Worm (Caenorhabditis elegans) whole organism, late embryonic: Measurements from ENCODE around the gene C33F10.11.

Experiments used
- C08G9.2 ChIP-seq: sonication (generic microtip); optimal IDR thresholded peaks from 2 replicates; lab custom pipeline; 2016; ENCODE audit warnings: mild to moderate bottlenecking, missing genetic modification characterization, moderate library complexity, missing compliant biosample characterization
- C38D4.7 ChIP-seq: fragments of 200-800 bp; sonication (Bioruptor generic); optimal IDR thresholded peaks from 2 replicates; lab custom pipeline; 2018; ENCODE audit warnings: mild to moderate bottlenecking, missing genetic modification characterization, moderate library complexity, missing compliant biosample characterization
- K02D7.2 ChIP-seq: sonication (generic microtip); optimal IDR thresholded peaks from 2 replicates; lab custom pipeline; 2017; ENCODE audit warnings: mild to moderate bottlenecking, missing genetic modification characterization, missing compliant biosample characterization
- Y22D7AL.16 ChIP-seq: sonication (generic microtip); optimal IDR thresholded peaks from 2 replicates; lab custom pipeline; 2016; ENCODE audit warnings: missing genetic modification characterization, missing compliant biosample characterization
- ahr-1 ChIP-seq: sonication (generic microtip); optimal IDR thresholded peaks from 2 replicates; lab custom pipeline; 2016; ENCODE audit warnings: missing genetic modification characterization, missing compliant biosample characterization
- ceh-22 ChIP-seq: sonication (generic microtip); optimal IDR thresholded peaks from 2 replicates; lab custom pipeline; 2017; ENCODE audit warnings: missing biosample characterization, missing genetic modification characterization
- ceh-24 ChIP-seq: sonication (generic microtip); optimal IDR thresholded peaks from 2 replicates; lab custom pipeline; 2016; ENCODE audit warnings: mild to moderate bottlenecking, missing genetic modification characterization, missing compliant biosample characterization
- ceh-45 ChIP-seq: fragments of 200-800 bp; sonication (Bioruptor generic); IDR thresholded peaks from 2 replicates; pipeline ENCODE4 v1.3.6; 2022; ENCODE audit warnings: missing genetic modification reagents, missing genetic modification characterization, missing compliant biosample characterization
- ceh-48 ChIP-seq: sonication (generic microtip); optimal IDR thresholded peaks from 2 replicates; lab custom pipeline; 2016; ENCODE audit warnings: missing genetic modification characterization, inconsistent platforms, missing compliant biosample characterization
- ceh-6 ChIP-seq: fragments of 200-800 bp; sonication (Bioruptor generic); optimal IDR thresholded peaks from 2 replicates; lab custom pipeline; 2018; ENCODE audit warnings: mild to moderate bottlenecking, missing genetic modification characterization, missing compliant biosample characterization
- ceh-9 ChIP-seq: sonication (generic microtip); optimal IDR thresholded peaks from 2 replicates; lab custom pipeline; 2016; ENCODE audit warnings: mild to moderate bottlenecking, missing genetic modification characterization, inconsistent platforms, missing compliant biosample characterization
- che-1 ChIP-seq: sonication (generic microtip); optimal IDR thresholded peaks from 2 replicates; lab custom pipeline; 2016; ENCODE audit warnings: mild to moderate bottlenecking, missing genetic modification characterization, missing compliant biosample characterization
- dmd-4 ChIP-seq: sonication (generic microtip); optimal IDR thresholded peaks from 2 replicates; lab custom pipeline; 2016; ENCODE audit warnings: borderline replicate concordance, missing genetic modification characterization, missing compliant biosample characterization
- elt-2 ChIP-seq: sonication (generic microtip); optimal IDR thresholded peaks from 2 replicates; lab custom pipeline; 2016; ENCODE audit warnings: missing genetic modification reagents, missing genetic modification characterization, missing compliant biosample characterization
- fax-1 ChIP-seq: sonication (generic microtip); optimal IDR thresholded peaks from 2 replicates; lab custom pipeline; 2016; ENCODE audit warnings: missing genotype, missing genetic modification characterization, missing compliant biosample characterization
- fkh-10 ChIP-seq: fragments of 150-350 bp; optimal IDR thresholded peaks from 2 replicates; lab custom pipeline; 2014; ENCODE audit warnings: missing biosample characterization, missing genetic modification reagents, missing genetic modification characterization
- hlh-15 ChIP-seq: sonication (generic microtip); optimal IDR thresholded peaks from 2 replicates; lab custom pipeline; 2016; ENCODE audit warnings: missing genetic modification characterization, missing compliant biosample characterization
- hlh-30 ChIP-seq: sonication (generic microtip); optimal IDR thresholded peaks from 2 replicates; lab custom pipeline; 2017; ENCODE audit warnings: antibody characterized with exemption, missing genetic modification characterization, missing compliant biosample characterization; ENCODE audit not compliant: insufficient read depth
- lim-6 ChIP-seq: sonication (generic microtip); optimal IDR thresholded peaks from 2 replicates; lab custom pipeline; 2016; ENCODE audit warnings: missing genetic modification characterization, missing compliant biosample characterization
- mec-3 ChIP-seq: sonication (generic microtip); optimal IDR thresholded peaks from 2 replicates; lab custom pipeline; 2016; ENCODE audit warnings: borderline replicate concordance, missing genetic modification characterization, missing compliant biosample characterization
- nhr-11 ChIP-seq: fragments of 150-350 bp; optimal IDR thresholded peaks from 2 replicates; lab custom pipeline; 2014; ENCODE audit warnings: missing biosample characterization, missing genetic modification characterization
- odd-2 ChIP-seq: sonication (generic microtip); optimal IDR thresholded peaks from 2 replicates; lab custom pipeline; 2017; ENCODE audit warnings: antibody characterized with exemption, mild to moderate bottlenecking, missing genetic modification characterization, missing compliant biosample characterization
- pag-3 ChIP-seq: sonication (generic microtip); optimal IDR thresholded peaks from 2 replicates; lab custom pipeline; 2016; ENCODE audit warnings: missing compliant biosample characterization, missing genetic modification characterization, borderline replicate concordance
- pat-9 ChIP-seq: fragments of 200-800 bp; sonication (Bioruptor generic); optimal IDR thresholded peaks from 2 replicates; lab custom pipeline; 2018; ENCODE audit warnings: mild to moderate bottlenecking, missing genetic modification characterization, moderate library complexity, missing compliant biosample characterization
- pax-1 ChIP-seq: fragments of 150-350 bp; optimal IDR thresholded peaks from 2 replicates; lab custom pipeline; 2014; ENCODE audit warnings: missing biosample characterization, missing genetic modification characterization
- pha-2 ChIP-seq: sonication (generic microtip); optimal IDR thresholded peaks from 2 replicates; lab custom pipeline; 2017; ENCODE audit warnings: mild to moderate bottlenecking, missing genetic modification characterization, missing compliant biosample characterization
- pha-4 ChIP-seq: fragments of 150-350 bp; optimal IDR thresholded peaks from 2 replicates; lab custom pipeline; 2018; ENCODE audit warnings: missing biosample characterization, missing genetic modification reagents, missing genetic modification characterization
- pqm-1 ChIP-seq: sonication (generic microtip); optimal IDR thresholded peaks from 2 replicates; lab custom pipeline; 2016; ENCODE audit warnings: missing genetic modification characterization, missing compliant biosample characterization
- sox-4 ChIP-seq: sonication (generic microtip); optimal IDR thresholded peaks from 2 replicates; lab custom pipeline; 2017; ENCODE audit warnings: mild to moderate bottlenecking, missing genetic modification characterization, inconsistent platforms, missing compliant biosample characterization
- syd-9 ChIP-seq: sonication (generic microtip); optimal IDR thresholded peaks from 2 replicates; lab custom pipeline; 2016; ENCODE audit warnings: mild to moderate bottlenecking, missing genetic modification characterization, moderate library complexity, missing compliant biosample characterization
- tbx-2 ChIP-seq: sonication (generic microtip); optimal IDR thresholded peaks from 2 replicates; lab custom pipeline; 2016; ENCODE audit warnings: missing genetic modification characterization, missing compliant biosample characterization
- ttx-3 ChIP-seq: sonication (generic microtip); optimal IDR thresholded peaks from 2 replicates; lab custom pipeline; 2016; ENCODE audit warnings: missing genetic modification reagents, missing genetic modification characterization, missing compliant biosample characterization
- unc-3 ChIP-seq, 2 experiments: fragments of 200-800 bp in 1 of 2; sonication (Bioruptor generic) in 1 of 2; sonication (generic microtip) in 1 of 2; conservative IDR thresholded peaks in 1 of 2; optimal IDR thresholded peaks in 1 of 2; 2 replicates each; pipeline versions ENCODE4 v1.3.6 to Lab custom; 2016 to 2022; ENCODE audit warnings: missing compliant biosample characterization in 2 of 2, missing genetic modification characterization in 2 of 2, missing genetic modification reagents in 1 of 2
- unc-55 ChIP-seq: sonication (generic microtip); optimal IDR thresholded peaks from 2 replicates; lab custom pipeline; 2017; ENCODE audit warnings: missing biosample characterization, missing genetic modification reagents, missing genetic modification characterization
- unc-86 ChIP-seq: sonication (generic microtip); optimal IDR thresholded peaks from 2 replicates; lab custom pipeline; 2016; ENCODE audit warnings: missing genetic modification characterization, missing compliant biosample characterization

Gene C33F10.11

DNA sequence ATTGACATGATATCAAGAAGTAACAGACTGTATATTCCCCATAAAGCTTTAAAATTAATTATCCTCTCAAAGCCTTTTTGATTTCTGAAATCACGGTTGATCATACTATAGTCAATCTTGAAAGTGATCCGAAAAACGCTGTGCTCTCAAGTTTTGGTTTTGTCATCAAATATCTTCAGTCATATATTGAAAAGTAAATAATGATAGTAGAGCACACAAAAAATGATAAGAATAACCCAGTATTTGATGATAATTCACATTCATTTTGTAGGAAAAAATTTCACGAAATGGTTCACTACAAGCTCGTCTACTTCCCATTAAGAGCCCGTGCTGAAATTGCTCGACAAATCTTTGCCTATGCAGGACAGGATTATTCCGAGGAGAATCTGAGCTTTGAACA lies 45.0 kb upstream of the C33F10.11 start, which contains the start of gene gst-6:
gst-6 (plus strand) TSS at position 263 of the 400 bp plus-strand sequence.
- TF ChIP-seq ceh-24 (no peak), elt-2 (tag; lab: Kevin White, UChicago) (peak; percentile 30)

- no peak for TF ChIP-seq Y22D7AL.16 (tag; lab: Kevin White, UChicago)
- no peak for TF ChIP-seq C08G9.2 (tag; lab: Kevin White, UChicago)
- TF ChIP-seq elt-2 (tag; lab: Kevin White, UChicago) = no peak
- no peak for TF ChIP-seq hlh-30
- TF ChIP-seq ceh-24 = no peak
- TF ChIP-seq fkh-10 = no peak
- TF ChIP-seq ahr-1 (tag; lab: Kevin White, UChicago) = no peak
- TF ChIP-seq, all 69 proteins: peak for 0
Measured at ce11 chrII:4876091-4876490, 41.4 kb upstream of the C33F10.11 start, which contains the start of gene F11G11.13. F11G11.13 (minus strand) TSS chrII:4876179.

ce11 chrII:4874335-4874861 lies 39.7 kb upstream of the C33F10.11 start, which contains the start of gene F11G11.15:
F11G11.15 (plus strand) TSS chrII:4874845.
- TF ChIP-seq pha-2 = no peak
- no peak for TF ChIP-seq syd-9 (tag; lab: Kevin White, UChicago)
- TF ChIP-seq fax-1 (tag; lab: Kevin White, UChicago) = no peak
- TF ChIP-seq ttx-3 (tag; lab: Kevin White, UChicago) = no peak
- TF ChIP-seq pat-9 = no peak
- TF ChIP-seq che-1 (tag; lab: Kevin White, UChicago) = no peak
- TF ChIP-seq mec-3 (tag; lab: Kevin White, UChicago) = no peak
- TF ChIP-seq K02D7.2 = no peak
- no peak for TF ChIP-seq tbx-2 (tag; lab: Kevin White, UChicago)
- TF ChIP-seq dmd-4 (tag; lab: Kevin White, UChicago) = no peak
- TF ChIP-seq lim-6 = no peak
- no peak for TF ChIP-seq ceh-9
- no peak for TF ChIP-seq pax-1 (tag; lab: Kevin White, UChicago)
- TF ChIP-seq unc-3 (GFP tag; conservative IDR thresholded peaks at IDR 0.05; lab: Robert Waterston, UW) = no peak
- TF ChIP-seq unc-3 (tag; optimal IDR thresholded peaks at IDR 0.05; lab: Kevin White, UChicago) = no peak

ce11 chrII:4873029-4873428 lies 38.4 kb upstream of the C33F10.11 start, which contains the start of gene col-73:
col-73 (minus strand) TSS chrII:4873129.
- TF ChIP-seq ceh-24 (no peak), C08G9.2 (tag; lab: Kevin White, UChicago) (no peak), unc-86 (tag; lab: Kevin White, UChicago) (no peak), unc-55 (GFP tag; lab: Kevin White, UChicago) (no peak), C38D4.7 (GFP tag; lab: Kevin White, UChicago) (no peak), odd-2 (tag; lab: Kevin White, UChicago) (no peak), pag-3 (tag; lab: Kevin White, UChicago) (no peak), che-1 (tag; lab: Kevin White, UChicago) (no peak), ceh-22 (tag; lab: Kevin White, UChicago) (no peak), Y22D7AL.16 (tag; lab: Kevin White, UChicago) (no peak), ceh-45 (GFP tag; lab: Robert Waterston, UW) (no peak), ceh-48 (no peak), nhr-11 (no peak)

DNA sequence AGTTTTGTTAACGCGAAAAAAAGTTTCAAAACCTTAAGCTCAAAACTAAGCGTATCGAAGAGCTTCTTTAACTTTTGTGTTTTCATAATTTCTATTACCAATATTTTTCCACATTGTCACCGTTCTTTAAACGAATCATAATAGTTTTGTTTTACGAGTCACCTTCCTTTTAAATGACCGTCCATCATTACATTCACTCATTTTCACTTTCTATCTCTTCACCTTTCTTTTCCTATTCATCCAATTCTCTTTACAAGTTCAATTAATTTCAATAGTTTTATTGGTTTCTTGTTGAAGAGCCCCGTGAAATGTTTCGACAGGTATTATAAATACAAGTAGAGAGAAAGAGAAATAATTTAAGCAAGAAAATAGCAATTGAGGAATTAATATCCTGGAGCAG lies 37.2 kb upstream of the C33F10.11 start:
- no peak for TF ChIP-seq K02D7.2
- TF ChIP-seq, all 69 proteins: peak for 0

- TF ChIP-seq pqm-1 (no peak), sox-4 (tag; lab: Kevin White, UChicago) (no peak), hlh-15 (tag; lab: Kevin White, UChicago) (no peak), pha-4 (tag; lab: Kevin White, UChicago) (no peak), pha-2 (no peak), ceh-6 (GFP tag; lab: Kevin White, UChicago) (no peak)
- TF ChIP-seq, all 69 proteins: peak for 0
Measured at ce11 chrII:4870691-4871090, 36.0 kb upstream of the C33F10.11 start, which contains the start of gene col-20. col-20 (minus strand) TSS chrII:4870791.
